Worm (Caenorhabditis elegans) whole organism, mixed stage, embryonic: ENCODE data around the gene cfap-20.

Source experiments
- M03D4.4 ChIP-seq: sonication (generic microtip); optimal IDR thresholded peaks from 2 replicates; lab custom pipeline; 2017; ENCODE audit warnings: mild to moderate bottlenecking, missing genetic modification characterization, missing compliant biosample characterization
- bed-3 ChIP-seq: fragments of 200-800 bp; sonication (Bioruptor generic); optimal IDR thresholded peaks from 3 replicates; lab custom pipeline; 2018; ENCODE audit warnings: mild to moderate bottlenecking, missing genetic modification characterization, moderate library complexity, missing compliant biosample characterization
- blmp-1 ChIP-seq: fragments of 150-350 bp; optimal IDR thresholded peaks from 2 replicates; lab custom pipeline; 2014; ENCODE audit warnings: missing biosample characterization, missing genetic modification characterization
- ceh-43 ChIP-seq: fragments of 200-800 bp; sonication (Bioruptor generic); optimal IDR thresholded peaks from 2 replicates; lab custom pipeline; 2018; ENCODE audit warnings: mild to moderate bottlenecking, missing genetic modification characterization, moderate library complexity, missing compliant biosample characterization
- ceh-83 ChIP-seq: fragments of 200-800 bp; sonication (Bioruptor generic); optimal IDR thresholded peaks from 2 replicates; lab custom pipeline; 2018; ENCODE audit warnings: mild to moderate bottlenecking, missing genetic modification characterization, missing compliant biosample characterization
- ces-1 ChIP-seq: fragments of 150-350 bp; optimal IDR thresholded peaks from 2 replicates; lab custom pipeline; 2014; ENCODE audit warnings: missing biosample characterization, missing genetic modification reagents, missing genetic modification characterization
- cnd-1 ChIP-seq: fragments of 200-800 bp; sonication (Bioruptor generic); optimal IDR thresholded peaks from 2 replicates; lab custom pipeline; 2018; ENCODE audit warnings: mild to moderate bottlenecking, missing genetic modification characterization, missing compliant biosample characterization
- drap-1 ChIP-seq: fragments of 200-800 bp; sonication (Bioruptor generic); optimal IDR thresholded peaks from 3 replicates; lab custom pipeline; 2018; ENCODE audit warnings: mild to moderate bottlenecking, missing genetic modification characterization, missing compliant biosample characterization
- elt-1 ChIP-seq: sonication (generic microtip); optimal IDR thresholded peaks from 2 replicates; lab custom pipeline; 2017; ENCODE audit warnings: missing genetic modification characterization, mild to moderate bottlenecking, missing compliant biosample characterization, antibody characterized with exemption, moderate library complexity, borderline replicate concordance; ENCODE audit not compliant: insufficient read depth
- elt-3 ChIP-seq: fragments of 150-350 bp; optimal IDR thresholded peaks from 2 replicates; lab custom pipeline; 2014; ENCODE audit warnings: missing biosample characterization, missing genetic modification characterization
- flh-1 ChIP-seq: fragments of 200-800 bp; sonication (Bioruptor generic); optimal IDR thresholded peaks from 2 replicates; lab custom pipeline; 2018; ENCODE audit warnings: mild to moderate bottlenecking, missing genetic modification characterization, moderate library complexity, missing compliant biosample characterization
- ham-2 ChIP-seq: fragments of 200-800 bp; sonication (Bioruptor generic); optimal IDR thresholded peaks from 2 replicates; lab custom pipeline; 2018; ENCODE audit warnings: mild to moderate bottlenecking, missing genetic modification characterization, missing compliant biosample characterization
- hlh-1 ChIP-seq: fragments of 150-350 bp; optimal IDR thresholded peaks from 2 replicates; lab custom pipeline; 2014; ENCODE audit warnings: missing biosample characterization, missing genetic modification reagents, missing genetic modification characterization
- lin-13 ChIP-seq: fragments of 150-350 bp; optimal IDR thresholded peaks from 2 replicates; lab custom pipeline; 2014; ENCODE audit warnings: missing biosample characterization, missing genetic modification characterization
- lin-32 ChIP-seq: fragments of 200-800 bp; sonication (Bioruptor generic); optimal IDR thresholded peaks from 2 replicates; lab custom pipeline; 2018; ENCODE audit warnings: mild to moderate bottlenecking, missing genetic modification characterization, missing compliant biosample characterization
- lsy-2 ChIP-seq: fragments of 150-350 bp; optimal IDR thresholded peaks from 2 replicates; lab custom pipeline; 2014; ENCODE audit warnings: missing biosample characterization, missing genetic modification characterization
- mab-5 ChIP-seq: fragments of 150-350 bp; optimal IDR thresholded peaks from 2 replicates; lab custom pipeline; 2014; ENCODE audit warnings: missing biosample characterization, missing genetic modification characterization
- mep-1 ChIP-seq: fragments of 150-350 bp; optimal IDR thresholded peaks from 2 replicates; lab custom pipeline; 2017; ENCODE audit warnings: missing biosample characterization, missing genetic modification reagents, missing genetic modification characterization, inconsistent platforms
- mls-2 ChIP-seq: sonication (generic microtip); optimal IDR thresholded peaks from 2 replicates; lab custom pipeline; 2016; ENCODE audit warnings: mild to moderate bottlenecking, missing genetic modification characterization, moderate library complexity, missing compliant biosample characterization
- nhr-12 ChIP-seq: fragments of 150-350 bp; optimal IDR thresholded peaks from 2 replicates; lab custom pipeline; 2014; ENCODE audit warnings: missing biosample characterization, missing genetic modification characterization
- nhr-237 ChIP-seq: fragments of 150-350 bp; optimal IDR thresholded peaks from 2 replicates; lab custom pipeline; 2014; ENCODE audit warnings: missing biosample characterization, missing genetic modification characterization
- nhr-76 ChIP-seq: sonication (generic microtip); optimal IDR thresholded peaks from 2 replicates; lab custom pipeline; 2017; ENCODE audit warnings: missing biosample characterization, missing genetic modification characterization
- sem-2 ChIP-seq: fragments of 200-800 bp; sonication (Bioruptor generic); optimal IDR thresholded peaks from 2 replicates; lab custom pipeline; 2018; ENCODE audit warnings: mild to moderate bottlenecking, missing genetic modification characterization, missing compliant biosample characterization
- snpc-4 ChIP-seq: fragments of 150-350 bp; optimal IDR thresholded peaks from 2 replicates; lab custom pipeline; 2014; ENCODE audit warnings: missing biosample characterization, missing genetic modification characterization
- sptf-1 ChIP-seq: sonication (generic microtip); optimal IDR thresholded peaks from 2 replicates; lab custom pipeline; 2017; ENCODE audit warnings: mild to moderate bottlenecking, missing genetic modification characterization, moderate library complexity, missing compliant biosample characterization
- tbx-8 ChIP-seq: fragments of 200-800 bp; sonication (Bioruptor generic); optimal IDR thresholded peaks from 2 replicates; lab custom pipeline; 2018; ENCODE audit warnings: mild to moderate bottlenecking, missing genetic modification characterization, moderate library complexity, missing compliant biosample characterization
- unc-120 ChIP-seq: sonication (generic microtip); optimal IDR thresholded peaks from 2 replicates; lab custom pipeline; 2017; ENCODE audit warnings: missing genetic modification characterization, missing compliant biosample characterization; ENCODE audit not compliant: poor library complexity, severe bottlenecking
- unc-39 ChIP-seq: fragments of 150-350 bp; optimal IDR thresholded peaks from 2 replicates; lab custom pipeline; 2014; ENCODE audit warnings: missing biosample characterization, missing genetic modification characterization
- unc-62 ChIP-seq: fragments of 150-350 bp; optimal IDR thresholded peaks from 2 replicates; lab custom pipeline; 2014; ENCODE audit warnings: missing biosample characterization, missing genetic modification reagents, missing genetic modification characterization
- zip-8 ChIP-seq: fragments of 150-350 bp; optimal IDR thresholded peaks from 2 replicates; lab custom pipeline; 2014; ENCODE audit warnings: missing biosample characterization, missing genetic modification characterization
- ztf-11 ChIP-seq: fragments of 150-350 bp; optimal IDR thresholded peaks from 2 replicates; lab custom pipeline; 2014; ENCODE audit warnings: missing biosample characterization, missing genetic modification characterization

The cfap-20 gene

ce11 chrIII:3504239-3504638 is 33.1 kb downstream of the cfap-20 start:
- TF ChIP-seq ceh-43 (GFP tag; lab: Kevin White, UChicago) (no peak), nhr-12 (tag; lab: Kevin White, UChicago) (no peak), nhr-237 (tag; lab: Kevin White, UChicago) (no peak), unc-39 (tag; lab: Kevin White, UChicago) (no peak), M03D4.4 (tag; lab: Kevin White, UChicago) (no peak), cnd-1 (tag; lab: Kevin White, UChicago) (no peak), lin-13 (tag; lab: Kevin White, UChicago) (no peak), tbx-8 (GFP tag; lab: Kevin White, UChicago) (no peak), ces-1 (no peak), elt-3 (tag; lab: Kevin White, UChicago) (no peak), ztf-11 (no peak), hlh-1 (tag; lab: Kevin White, UChicago) (no peak), bed-3 (GFP tag; lab: Kevin White, UChicago) (no peak)

- TF ChIP-seq ham-2 (GFP tag; lab: Kevin White, UChicago) (no peak), unc-120 (tag; lab: Kevin White, UChicago) (no peak), elt-3 (tag; lab: Kevin White, UChicago) (no peak), unc-62 (no peak), drap-1 (no peak), sem-2 (GFP tag; lab: Kevin White, UChicago) (no peak), zip-8 (tag; lab: Kevin White, UChicago) (no peak), blmp-1 (tag; lab: Kevin White, UChicago) (no peak), snpc-4 (tag; lab: Kevin White, UChicago) (no peak), elt-1 (tag; lab: Kevin White, UChicago) (no peak)
These were observed 34.0 kb downstream of the cfap-20 start, which contains the start of gene rpl-16 for ce11 chrIII:3503286-3503685. TSS of gene rpl-16 (minus strand) at chrIII:3503604.

ce11 chrIII:3502215-3502838 is 35.0 kb downstream of the cfap-20 start, which contains the start of gene M01F1.8:
TSS of gene M01F1.8 (minus strand) at chrIII:3502549.
- TF ChIP-seq mep-1 (tag; lab: Kevin White, UChicago) (no peak), bed-3 (GFP tag; lab: Kevin White, UChicago) (no peak), blmp-1 (tag; lab: Kevin White, UChicago) (no peak), mls-2 (tag; lab: Kevin White, UChicago) (no peak), unc-39 (tag; lab: Kevin White, UChicago) (no peak), ceh-83 (no peak), mab-5 (no peak), sem-2 (GFP tag; lab: Kevin White, UChicago) (no peak), elt-1 (tag; lab: Kevin White, UChicago) (no peak), ham-2 (GFP tag; lab: Kevin White, UChicago) (no peak), M03D4.4 (tag; lab: Kevin White, UChicago) (no peak), elt-3 (tag; lab: Kevin White, UChicago) (no peak), hlh-1 (tag; lab: Kevin White, UChicago) (no peak), snpc-4 (tag; lab: Kevin White, UChicago) (no peak), nhr-12 (tag; lab: Kevin White, UChicago) (no peak), lin-13 (tag; lab: Kevin White, UChicago) (no peak), nhr-76 (tag; lab: Kevin White, UChicago) (no peak), unc-120 (tag; lab: Kevin White, UChicago) (no peak)

- TF ChIP-seq ham-2 (GFP tag; lab: Kevin White, UChicago) (peak; percentile 85), tbx-8 (GFP tag; lab: Kevin White, UChicago) (peak; percentile 100), flh-1 (GFP tag; lab: Kevin White, UChicago) (peak; percentile 69), unc-62 (no peak), snpc-4 (tag; lab: Kevin White, UChicago) (no peak), mls-2 (tag; lab: Kevin White, UChicago) (peak; percentile 98), M03D4.4 (tag; lab: Kevin White, UChicago) (peak; percentile 92), drap-1 (peak; percentile 95), elt-1 (tag; lab: Kevin White, UChicago) (no peak), unc-120 (tag; lab: Kevin White, UChicago) (peak; percentile 71), lin-32 (GFP tag; lab: Kevin White, UChicago) (peak; percentile 97), lsy-2 (no peak), elt-3 (tag; lab: Kevin White, UChicago) (no peak), mep-1 (tag; lab: Kevin White, UChicago) (peak; percentile 62), ceh-43 (GFP tag; lab: Kevin White, UChicago) (peak; percentile 81), bed-3 (GFP tag; lab: Kevin White, UChicago) (peak; percentile 94), sem-2 (GFP tag; lab: Kevin White, UChicago) (peak; percentile 91), sptf-1 (tag; lab: Kevin White, UChicago) (peak; percentile 97), cnd-1 (tag; lab: Kevin White, UChicago) (peak; percentile 98), ces-1 (peak; percentile 46), ceh-83 (peak; percentile 96), lin-13 (tag; lab: Kevin White, UChicago) (peak; percentile 29), blmp-1 (tag; lab: Kevin White, UChicago) (no peak)
These were observed 37.5 kb downstream of the cfap-20 start for ce11 chrIII:3499850-3500249.
